Worm (Caenorhabditis elegans): Measurements from ENCODE around the gene K06B4.4.

- no peak for TF ChIP-seq ztf-7 (tag; optimal IDR thresholded peaks at IDR 0.05)
- TF ChIP-seq lir-3 (tag; optimal IDR thresholded peaks at IDR 0.05), result no peak
These were observed 43.4 kb upstream of the K06B4.4 start, which contains the start of gene C55A1.11 for ce11 chrV:15625561-15625960.
